Fruit fly (Drosophila melanogaster) Kc167 (cell line): ENCODE measurements around the gene CG9263.

Experiments
- Myc ChIP-seq: fragments of >200 bp; optimal IDR thresholded peaks from 2 replicates; lab custom pipeline; 2017; ENCODE audit warnings: missing external identifiers
- Sin3A ChIP-seq: fragments of >200 bp; optimal IDR thresholded peaks from 2 replicates; lab custom pipeline; 2018; ENCODE audit warnings: missing external identifiers
- psq ChIP-seq: fragments of >200 bp; optimal IDR thresholded peaks from 2 replicates; lab custom pipeline; 2017; ENCODE audit warnings: missing external identifiers
- ttk ChIP-seq: sonication (Bioruptor generic); optimal IDR thresholded peaks from 2 replicates; lab custom pipeline; 2017; ENCODE audit warnings: missing external identifiers

DNA sequence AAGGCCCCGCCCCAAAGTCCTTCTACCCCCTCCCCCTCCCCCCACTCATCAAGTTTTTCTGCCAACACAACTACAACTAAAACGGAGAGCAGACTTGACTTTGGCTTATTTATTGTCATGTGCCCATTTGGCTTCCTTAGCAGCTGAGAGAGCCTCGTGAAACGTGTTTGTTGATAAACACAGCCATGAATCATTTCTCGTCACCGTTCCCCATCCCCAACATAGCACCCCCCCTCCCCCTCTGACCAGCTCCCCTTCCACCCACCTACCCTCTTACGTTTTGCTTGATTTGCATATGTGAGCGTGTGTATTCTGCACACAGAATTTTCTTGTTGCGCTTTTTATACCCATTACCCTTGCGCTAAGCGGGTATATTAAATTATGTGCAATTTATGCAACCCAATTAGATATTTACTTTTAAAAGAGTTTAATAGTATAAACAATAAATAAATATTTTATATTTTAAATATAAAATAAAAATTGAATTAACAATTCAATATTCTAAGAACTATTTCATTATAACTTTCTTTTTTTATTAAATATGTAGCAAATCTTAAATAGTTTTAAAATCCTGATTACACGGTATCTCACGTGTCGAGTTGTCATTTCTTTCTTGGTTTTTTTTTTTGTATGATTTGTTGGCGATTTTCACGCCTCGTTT lies 29.5 kb upstream of the CG9263 start:
- no peak for TF ChIP-seq psq
- TF ChIP-seq Sin3A (lab: Kevin White, UChicago) = no peak
- no peak for TF ChIP-seq Myc (lab: Kevin White, UChicago)
- no peak for TF ChIP-seq ttk
